Fruit fly (Drosophila melanogaster) whole organism, embryonic: ENCODE measurements around the gene CG11986.

Source experiments
- Abd-B ChIP-seq: fragments of 200-800 bp; sonication (Bioruptor generic); optimal IDR thresholded peaks from 2 replicates; lab custom pipeline; 2018; ENCODE audit warnings: missing biosample characterization, mild to moderate bottlenecking, missing genetic modification characterization, moderate library complexity
- Ada2b ChIP-seq: fragments of 200-800 bp; sonication (Bioruptor generic); IDR thresholded peaks from 2 replicates; pipeline ENCODE4 v1.3.6; 2022; ENCODE audit warnings: missing biosample characterization, missing genetic modification characterization
- B-H1 ChIP-seq: fragments of 200-800 bp; sonication (Bioruptor generic); IDR thresholded peaks from 3 replicates; pipeline ENCODE4 v1.3.6; 2022; ENCODE audit warnings: missing biosample characterization, missing genetic modification characterization
- Bgb ChIP-seq: fragments of 200-800 bp; sonication (Bioruptor generic); IDR thresholded peaks from 2 replicates; pipeline ENCODE4 v1.3.6; 2022; ENCODE audit warnings: missing biosample characterization, missing genetic modification characterization; ENCODE audit not compliant: partially characterized antibody
- CG1024 ChIP-seq: fragments of 200-800 bp; sonication (Bioruptor generic); IDR thresholded peaks from 2 replicates; pipeline ENCODE4 v1.3.6; 2022; ENCODE audit warnings: missing biosample characterization, missing genetic modification characterization
- CG11456 ChIP-seq: fragments of 200-800 bp; sonication (Bioruptor generic); IDR thresholded peaks from 3 replicates; pipeline ENCODE4 v1.3.6; 2022; ENCODE audit warnings: missing biosample characterization, missing genetic modification characterization
- CG12071 ChIP-seq: fragments of 200-800 bp; sonication (Bioruptor generic); optimal IDR thresholded peaks from 3 replicates; lab custom pipeline; 2018; ENCODE audit warnings: missing biosample characterization, mild to moderate bottlenecking, missing genetic modification characterization
- CG12236 ChIP-seq: fragments of 200-800 bp; sonication (Bioruptor generic); optimal IDR thresholded peaks from 2 replicates; lab custom pipeline; 2016; ENCODE audit warnings: missing biosample characterization, missing genetic modification characterization
- CG13287 ChIP-seq: fragments of 200-800 bp; sonication (Bioruptor generic); IDR thresholded peaks from 2 replicates; pipeline ENCODE4 v1.3.6; 2022; ENCODE audit warnings: missing biosample characterization, missing genetic modification characterization; ENCODE audit not compliant: partially characterized antibody
- CG13894 ChIP-seq: fragments of 200-800 bp; sonication (Bioruptor generic); optimal IDR thresholded peaks from 3 replicates; lab custom pipeline; 2018; ENCODE audit warnings: missing biosample characterization, mild to moderate bottlenecking, missing genetic modification characterization, moderate library complexity
- CG14014 ChIP-seq: fragments of 200-800 bp; sonication (Bioruptor generic); IDR thresholded peaks from 2 replicates; pipeline ENCODE4 v1.3.6; 2022; ENCODE audit warnings: missing biosample characterization, missing genetic modification characterization
- CG14667 ChIP-seq: fragments of 200-800 bp; sonication (Bioruptor generic); IDR thresholded peaks from 2 replicates; pipeline ENCODE4 v1.3.6; 2022; ENCODE audit warnings: missing biosample characterization, missing genetic modification characterization
- CG15011 ChIP-seq: fragments of 200-800 bp; sonication (Bioruptor generic); optimal IDR thresholded peaks from 3 replicates; lab custom pipeline; 2018; ENCODE audit warnings: missing biosample characterization, mild to moderate bottlenecking, missing genetic modification characterization
- CG15696 ChIP-seq: fragments of 200-800 bp; sonication (Bioruptor generic); optimal IDR thresholded peaks from 2 replicates; lab custom pipeline; 2019; ENCODE audit warnings: missing biosample characterization, mild to moderate bottlenecking, missing genetic modification characterization, moderate library complexity
- CG2120 ChIP-seq: fragments of 200-800 bp; sonication (Bioruptor generic); optimal IDR thresholded peaks from 3 replicates; lab custom pipeline; 2016; ENCODE audit warnings: missing biosample characterization, missing genetic modification characterization
- CG2129 ChIP-seq: fragments of 200-800 bp; sonication (Bioruptor generic); IDR thresholded peaks from 2 replicates; pipeline ENCODE4 v1.3.6; 2022; ENCODE audit warnings: missing biosample characterization, missing genetic modification characterization; ENCODE audit not compliant: partially characterized antibody
- CG2889 ChIP-seq: fragments of 200-800 bp; sonication (Bioruptor generic); IDR thresholded peaks from 3 replicates; pipeline ENCODE4 v1.3.6; 2022; ENCODE audit warnings: missing biosample characterization, missing genetic modification characterization
- CG30020 ChIP-seq: fragments of 200-800 bp; optimal IDR thresholded peaks from 2 replicates; lab custom pipeline; 2019; ENCODE audit warnings: missing biosample characterization, mild to moderate bottlenecking, missing genetic modification characterization, moderate library complexity
- CG3163 ChIP-seq: fragments of 200-800 bp; sonication (Bioruptor generic); optimal IDR thresholded peaks from 3 replicates; lab custom pipeline; 2016; ENCODE audit warnings: missing biosample characterization, missing genetic modification characterization
- CG3838 ChIP-seq: fragments of 200-800 bp; sonication (Bioruptor generic); optimal IDR thresholded peaks from 3 replicates; lab custom pipeline; 2016; ENCODE audit warnings: missing biosample characterization, missing genetic modification characterization
- CG4707 ChIP-seq: fragments of 200-800 bp; sonication (Bioruptor generic); optimal IDR thresholded peaks from 2 replicates; lab custom pipeline; 2018; ENCODE audit warnings: missing biosample characterization, mild to moderate bottlenecking, missing genetic modification characterization, moderate library complexity
- CG8359 ChIP-seq: fragments of 200-800 bp; sonication (Bioruptor generic); optimal IDR thresholded peaks from 2 replicates; lab custom pipeline; 2017; ENCODE audit warnings: missing biosample characterization, mild to moderate bottlenecking, missing genetic modification characterization, borderline replicate concordance
- Dll ChIP-seq: fragments of 200-800 bp; sonication (Bioruptor generic); IDR thresholded peaks from 4 replicates; pipeline ENCODE4 v1.3.6; 2022; ENCODE audit warnings: missing biosample characterization, missing genetic modification characterization; ENCODE audit not compliant: partially characterized antibody
- Ets97D ChIP-seq: fragments of 200-800 bp; sonication (Bioruptor generic); optimal IDR thresholded peaks from 3 replicates; lab custom pipeline; 2016; ENCODE audit warnings: missing biosample characterization, missing genetic modification characterization
- HHEX ChIP-seq: fragments of 200-800 bp; sonication (Bioruptor generic); optimal IDR thresholded peaks from 3 replicates; lab custom pipeline; 2017; ENCODE audit warnings: missing biosample characterization, mild to moderate bottlenecking, missing genetic modification characterization, missing genetic modification reagents
- Hmx ChIP-seq: fragments of 200-800 bp; sonication (Bioruptor generic); optimal IDR thresholded peaks from 2 replicates; lab custom pipeline; 2016; ENCODE audit warnings: missing biosample characterization, missing genetic modification characterization
- Hr39 ChIP-seq: fragments of >200 bp; optimal IDR thresholded peaks from 2 replicates; lab custom pipeline; 2017
- NC2β ChIP-seq: fragments of 200-800 bp; sonication (Bioruptor generic); optimal IDR thresholded peaks from 2 replicates; lab custom pipeline; 2016; ENCODE audit warnings: missing biosample characterization, missing genetic modification characterization
- Xbp1 ChIP-seq: fragments of 200-800 bp; sonication (Bioruptor generic); optimal IDR thresholded peaks from 3 replicates; lab custom pipeline; 2016; ENCODE audit warnings: missing biosample characterization, mild to moderate bottlenecking, missing genetic modification characterization
- abd-A ChIP-seq: fragments of 200-800 bp; sonication (Bioruptor generic); optimal IDR thresholded peaks from 3 replicates; lab custom pipeline; 2019; ENCODE audit warnings: missing biosample characterization, mild to moderate bottlenecking, missing genetic modification characterization, moderate library complexity
- btn ChIP-seq: fragments of 200-800 bp; sonication (Bioruptor generic); optimal IDR thresholded peaks from 2 replicates; lab custom pipeline; 2016; ENCODE audit warnings: missing biosample characterization, missing genetic modification characterization
- cad ChIP-seq: fragments of >200 bp; optimal IDR thresholded peaks from 2 replicates; lab custom pipeline; 2017; ENCODE audit warnings: missing biosample characterization, missing genetic modification characterization
- cas ChIP-seq: fragments of 200-800 bp; sonication (Bioruptor generic); IDR thresholded peaks from 2 replicates; pipeline ENCODE4 v1.3.6; 2022; ENCODE audit warnings: missing biosample characterization, missing genetic modification characterization
- cato ChIP-seq: fragments of 200-800 bp; sonication (Bioruptor generic); optimal IDR thresholded peaks from 2 replicates; lab custom pipeline; 2016; ENCODE audit warnings: missing biosample characterization, missing genetic modification characterization, borderline replicate concordance
- chinmo ChIP-seq: fragments of 200-800 bp; sonication (Bioruptor generic); IDR thresholded peaks from 4 replicates; pipeline ENCODE4 v1.3.6; 2022; ENCODE audit warnings: missing biosample characterization, missing genetic modification characterization; ENCODE audit not compliant: partially characterized antibody
- croc ChIP-seq: fragments of 200-800 bp; sonication (Bioruptor generic); conservative IDR thresholded peaks from 3 replicates; pipeline ENCODE4 v1.3.6; 2022; ENCODE audit warnings: missing biosample characterization, missing genetic modification characterization
- dmrt11E ChIP-seq: fragments of 200-800 bp; sonication (Bioruptor generic); optimal IDR thresholded peaks from 3 replicates; lab custom pipeline; 2018; ENCODE audit warnings: missing biosample characterization, mild to moderate bottlenecking, missing genetic modification characterization, moderate library complexity
- dpn ChIP-seq, 2 experiments: fragments of 200-800 bp; sonication (Bioruptor generic); optimal IDR thresholded peaks; 3 replicates each; lab custom pipeline; 2016; ENCODE audit warnings: missing biosample characterization in 2 of 2, missing genetic modification characterization in 2 of 2
- en ChIP-seq: fragments of 200-800 bp; sonication (Bioruptor generic); optimal IDR thresholded peaks from 2 replicates; lab custom pipeline; 2016; ENCODE audit warnings: missing biosample characterization, missing genetic modification characterization
- fd64A ChIP-seq: fragments of 200-800 bp; sonication (Bioruptor generic); optimal IDR thresholded peaks from 3 replicates; lab custom pipeline; 2018; ENCODE audit warnings: missing biosample characterization, mild to moderate bottlenecking, missing genetic modification characterization
- fru ChIP-seq: fragments of >200 bp; optimal IDR thresholded peaks from 2 replicates; lab custom pipeline; 2017
- gem ChIP-seq: fragments of 200-800 bp; sonication (Bioruptor generic); optimal IDR thresholded peaks from 2 replicates; lab custom pipeline; 2019; ENCODE audit warnings: missing biosample characterization, mild to moderate bottlenecking, missing genetic modification characterization, moderate library complexity
- jumu ChIP-seq: fragments of 200-800 bp; sonication (Bioruptor generic); optimal IDR thresholded peaks from 3 replicates; lab custom pipeline; 2016; ENCODE audit warnings: missing biosample characterization, missing genetic modification characterization
- kah ChIP-seq: fragments of 200-800 bp; sonication (Bioruptor generic); optimal IDR thresholded peaks from 2 replicates; lab custom pipeline; 2018; ENCODE audit warnings: missing biosample characterization, mild to moderate bottlenecking, missing genetic modification characterization
- pho ChIP-seq: fragments of 200-800 bp; sonication (Bioruptor generic); optimal IDR thresholded peaks from 2 replicates; lab custom pipeline; 2016; ENCODE audit warnings: missing biosample characterization, missing genetic modification characterization
- pum ChIP-seq: fragments of 200-800 bp; sonication (Bioruptor generic); optimal IDR thresholded peaks from 2 replicates; lab custom pipeline; 2016; ENCODE audit warnings: missing biosample characterization, missing genetic modification characterization
- shn ChIP-seq: fragments of 200-800 bp; sonication (Bioruptor generic); optimal IDR thresholded peaks from 3 replicates; lab custom pipeline; 2016; ENCODE audit warnings: missing biosample characterization, missing genetic modification characterization
- so ChIP-seq: fragments of 200-800 bp; sonication (Bioruptor generic); IDR thresholded peaks from 3 replicates; pipeline ENCODE4 v1.3.6; 2022; ENCODE audit warnings: missing biosample characterization, missing genetic modification characterization
- tll ChIP-seq, 2 experiments: fragments of 200-800 bp in 1 of 2; fragments of >200 bp in 1 of 2; sonication (Bioruptor generic) in 1 of 2; optimal IDR thresholded peaks; 2 replicates each; lab custom pipeline; 2017 to 2019; ENCODE audit warnings: missing biosample characterization in 2 of 2, missing genetic modification characterization in 2 of 2, mild to moderate bottlenecking in 1 of 2, moderate library complexity in 1 of 2
- vnd ChIP-seq: fragments of 200-800 bp; sonication (Bioruptor generic); IDR thresholded peaks from 3 replicates; pipeline ENCODE4 v1.3.6; 2022; ENCODE audit warnings: missing biosample characterization, missing genetic modification characterization; ENCODE audit not compliant: partially characterized antibody
- zen ChIP-seq: fragments of 200-800 bp; sonication (Bioruptor generic); optimal IDR thresholded peaks from 3 replicates; lab custom pipeline; 2018; ENCODE audit warnings: missing biosample characterization, mild to moderate bottlenecking, missing genetic modification characterization, moderate library complexity

Gene CG11986

DNA sequence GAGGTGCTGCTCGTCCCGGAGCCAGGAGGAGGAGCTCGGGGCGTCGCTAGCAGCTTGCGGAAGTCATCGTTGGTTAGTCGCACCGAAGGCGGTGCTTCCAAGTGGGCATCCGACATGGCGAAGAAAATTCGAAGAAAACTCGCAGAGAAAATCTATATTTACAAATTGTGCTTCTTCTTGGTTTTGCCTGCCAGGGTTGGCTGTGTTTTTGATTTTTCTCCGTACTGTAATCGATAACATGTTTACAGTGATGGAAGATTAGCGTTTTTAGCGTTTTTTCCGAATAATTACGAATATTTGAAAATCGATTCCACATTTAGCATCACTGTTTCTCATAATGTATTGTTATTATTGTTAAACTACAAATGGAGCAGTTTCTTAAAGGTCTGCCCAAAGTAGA lies 49.6 kb downstream of the CG11986 start, which contains the start of the genes beag and Ada (continued):
- TF ChIP-seq CG2129 (GFP tag; lab: Robert Waterston, UW) (no peak), Dll (GFP tag; lab: Robert Waterston, UW) (peak; percentile 64; the same call in 2 of the 4 replicates), CG14014 (GFP tag; lab: Robert Waterston, UW) (peak; percentile 42; the same call in 1 of the 2 replicates), Bgb (GFP tag; lab: Robert Waterston, UW) (peak; percentile 58), Hr39 (lab: Kevin White, UChicago) (no peak), Ada2b (GFP tag; lab: Robert Waterston, UW) (peak; percentile 7; the same call in 1 of the 2 replicates), Ets97D (peak; percentile 3), CG15696 (tag; lab: Kevin White, UChicago) (peak; percentile 34), CG8359 (GFP tag; lab: Kevin White, UChicago) (no peak), CG12236 (GFP tag; lab: Kevin White, UChicago) (no peak), zen (tag; lab: Kevin White, UChicago) (peak; percentile 66), CG11456 (GFP tag; lab: Robert Waterston, UW) (no peak), CG4707 (GFP tag; lab: Kevin White, UChicago) (no peak), CG3838 (no peak), croc (GFP tag; lab: Robert Waterston, UW) (no peak), pho (GFP tag; lab: Kevin White, UChicago) (peak; percentile 60), btn (no peak), kah (no peak), CG2889 (GFP tag; lab: Robert Waterston, UW) (no peak), cad (no peak), B-H1 (no peak), CG13894 (tag; lab: Kevin White, UChicago) (peak; percentile 73), CG3163 (GFP tag; lab: Kevin White, UChicago) (peak; percentile 1), vnd (GFP tag; lab: Robert Waterston, UW) (no peak), Abd-B (GFP tag; lab: Kevin White, UChicago) (no peak), cas (GFP tag; lab: Robert Waterston, UW) (no peak), dpn (GFP tag; optimal IDR thresholded peaks at IDR 0.05; lab: Kevin White, UChicago) (peak; percentile 22 to 64), CG14667 (no peak), dmrt11E (tag; lab: Kevin White, UChicago) (peak; percentile 23), CG2120 (peak; percentile 81), jumu (GFP tag; lab: Kevin White, UChicago) (peak; percentile 54), CG15011 (GFP tag; lab: Kevin White, UChicago) (no peak), fd64A (no peak), Xbp1 (GFP tag; lab: Kevin White, UChicago) (peak; percentile 55), CG13287 (GFP tag; lab: Robert Waterston, UW) (peak; percentile 74), CG1024 (GFP tag; lab: Robert Waterston, UW) (no peak), chinmo (GFP tag; lab: Robert Waterston, UW) (no peak), cato (GFP tag; lab: Kevin White, UChicago) (no peak), CG12071 (no peak), abd-A (tag; lab: Kevin White, UChicago) (no peak), shn (GFP tag; lab: Kevin White, UChicago) (peak; percentile 60), tll (GFP tag; optimal IDR thresholded peaks at IDR 0.05; lab: Kevin White, UChicago) (no peak), so (GFP tag; lab: Robert Waterston, UW) (peak; percentile 39; the same call in 1 of the 3 replicates), HHEX (GFP tag; lab: Kevin White, UChicago) (no peak), Hmx (GFP tag; lab: Kevin White, UChicago) (no peak), CG30020 (tag; lab: Kevin White, UChicago) (peak; percentile 68), fru (lab: Kevin White, UChicago) (no peak), NC2β (GFP tag; lab: Kevin White, UChicago) (no peak), pum (GFP tag; lab: Kevin White, UChicago) (no peak), en (no peak), gem (tag; lab: Kevin White, UChicago) (no peak)
